Worm (Caenorhabditis elegans) whole organism, midembryonic: Measurements from ENCODE around the gene F56H9.9.

Source experiments
- T22C8.4 ChIP-seq: fragments of 200-800 bp; sonication (Bioruptor generic); IDR thresholded peaks from 2 replicates; pipeline ENCODE4 v1.3.6; 2022; ENCODE audit warnings: missing genetic modification characterization, missing compliant biosample characterization
- cog-1 ChIP-seq: sonication (generic microtip); optimal IDR thresholded peaks from 2 replicates; lab custom pipeline; 2016; ENCODE audit warnings: missing genetic modification characterization, missing compliant biosample characterization
- flt-1 ChIP-seq: fragments of 200-800 bp; sonication (Bioruptor generic); IDR thresholded peaks from 2 replicates; pipeline ENCODE4 v1.3.6; 2022; ENCODE audit warnings: missing genetic modification characterization, missing compliant biosample characterization
- klf-2 ChIP-seq: fragments of 200-800 bp; sonication (Bioruptor generic); conservative IDR thresholded peaks from 2 replicates; pipeline ENCODE4 v1.3.6; 2022; ENCODE audit warnings: missing genetic modification reagents, missing genetic modification characterization, missing compliant biosample characterization
- med-1 ChIP-seq: sonication (generic microtip); optimal IDR thresholded peaks from 2 replicates; lab custom pipeline; 2017; ENCODE audit warnings: missing genetic modification characterization, mild to moderate bottlenecking, missing compliant biosample characterization, antibody characterized with exemption, missing genetic modification reagents; ENCODE audit not compliant: insufficient read depth
- ref-1 ChIP-seq: fragments of 200-800 bp; sonication (Bioruptor generic); conservative IDR thresholded peaks from 2 replicates; pipeline ENCODE4 v1.3.6; 2022; ENCODE audit warnings: missing genetic modification reagents, missing genetic modification characterization, missing compliant biosample characterization
- tab-1 ChIP-seq: fragments of 200-800 bp; sonication (Bioruptor generic); IDR thresholded peaks from 2 replicates; pipeline ENCODE4 v1.3.6; 2022; ENCODE audit warnings: missing genetic modification characterization, missing compliant biosample characterization
- ztf-23 ChIP-seq: fragments of 200-800 bp; sonication (Bioruptor generic); IDR thresholded peaks from 2 replicates; pipeline ENCODE4 v1.3.6; 2022; ENCODE audit warnings: missing genetic modification reagents, missing genetic modification characterization, missing compliant biosample characterization
- ztf-29 ChIP-seq: fragments of 200-800 bp; sonication (Bioruptor generic); IDR thresholded peaks from 2 replicates; pipeline ENCODE4 v1.3.6; 2022; ENCODE audit warnings: missing genetic modification reagents, missing genetic modification characterization, missing compliant biosample characterization

- TF ChIP-seq flt-1 (GFP tag; lab: Robert Waterston, UW) (no peak), cog-1 (tag; lab: Kevin White, UChicago) (no peak), ref-1 (GFP tag; lab: Robert Waterston, UW) (no peak), ztf-23 (no peak), med-1 (GFP tag; lab: Kevin White, UChicago) (no peak), T22C8.4 (GFP tag; lab: Robert Waterston, UW) (no peak), klf-2 (GFP tag; lab: Robert Waterston, UW) (no peak), ztf-29 (GFP tag; lab: Robert Waterston, UW) (no peak), tab-1 (GFP tag; lab: Robert Waterston, UW) (no peak)
Measured at ce11 chrV:12601835-12602234, 22.4 kb downstream of the F56H9.9 start.
